Fruit fly (Drosophila melanogaster) whole organism, pupa: ENCODE results near the gene SLC5A11.

ENCODE experiments used
- CG12605 ChIP-seq: fragments of 200-800 bp; sonication (Bioruptor generic); IDR thresholded peaks from 2 replicates; pipeline ENCODE4 v1.3.6; 2022; ENCODE audit warnings: missing biosample characterization, missing genetic modification characterization
- CG13204 ChIP-seq: fragments of 200-800 bp; sonication (Bioruptor generic); optimal IDR thresholded peaks from 2 replicates; lab custom pipeline; 2018; ENCODE audit warnings: missing biosample characterization, mild to moderate bottlenecking, missing genetic modification characterization, moderate library complexity
- CG15710 ChIP-seq: fragments of 200-800 bp; sonication (Bioruptor generic); optimal IDR thresholded peaks from 2 replicates; lab custom pipeline; 2018; ENCODE audit warnings: missing biosample characterization, mild to moderate bottlenecking, missing genetic modification characterization, moderate library complexity
- CG17806 ChIP-seq: fragments of 200-800 bp; sonication (Bioruptor generic); optimal IDR thresholded peaks from 2 replicates; lab custom pipeline; 2018; ENCODE audit warnings: missing biosample characterization, mild to moderate bottlenecking, missing genetic modification characterization, moderate library complexity
- CG32121 ChIP-seq: fragments of 200-800 bp; sonication (Bioruptor generic); IDR thresholded peaks from 2 replicates; pipeline ENCODE4 v1.3.6; 2022; ENCODE audit warnings: missing biosample characterization, missing genetic modification characterization
- CG34367 ChIP-seq: fragments of 200-800 bp; sonication (Bioruptor generic); optimal IDR thresholded peaks from 2 replicates; lab custom pipeline; 2018; ENCODE audit warnings: missing biosample characterization, mild to moderate bottlenecking, missing genetic modification characterization
- D1 ChIP-seq: fragments of 200-800 bp; sonication (Bioruptor generic); optimal IDR thresholded peaks from 2 replicates; lab custom pipeline; 2018; ENCODE audit warnings: missing biosample characterization, mild to moderate bottlenecking, missing genetic modification characterization, moderate library complexity
- EcR ChIP-seq: fragments of 200-800 bp; sonication (Bioruptor generic); optimal IDR thresholded peaks from 3 replicates; lab custom pipeline; 2019; ENCODE audit warnings: missing biosample characterization, missing genetic modification characterization, mild to moderate bottlenecking, moderate library complexity, missing genetic modification reagents
- Ets98B ChIP-seq: fragments of 200-800 bp; sonication (Bioruptor generic); IDR thresholded peaks from 2 replicates; pipeline ENCODE4 v1.3.6; 2022; ENCODE audit warnings: missing biosample characterization, missing genetic modification characterization
- Pif1B ChIP-seq: fragments of 200-800 bp; sonication (Bioruptor generic); optimal IDR thresholded peaks from 3 replicates; lab custom pipeline; 2016; ENCODE audit warnings: missing biosample characterization, missing genetic modification characterization
- Snoo ChIP-seq: fragments of 200-800 bp; sonication (Bioruptor generic); optimal IDR thresholded peaks from 3 replicates; lab custom pipeline; 2017; ENCODE audit warnings: missing biosample characterization, mild to moderate bottlenecking, missing genetic modification characterization, inconsistent platforms
- fd96Ca ChIP-seq: fragments of 200-800 bp; sonication (Bioruptor generic); IDR thresholded peaks from 3 replicates; pipeline ENCODE4 v1.3.6; 2022; ENCODE audit warnings: missing biosample characterization, missing genetic modification characterization
- rn ChIP-seq: fragments of 200-800 bp; sonication (Bioruptor generic); IDR thresholded peaks from 2 replicates; pipeline ENCODE4 v1.3.6; 2022; ENCODE audit warnings: missing biosample characterization, missing genetic modification characterization

dm6 chr2L:8205871-8206270 is 939 bp upstream of the SLC5A11 start, which contains the start of gene CG8419:
- no peak for TF ChIP-seq CG34367 (tag; lab: Kevin White, UChicago)
- no peak for TF ChIP-seq fd96Ca
- no peak for TF ChIP-seq Pif1B (GFP tag; lab: Kevin White, UChicago)
- no peak for TF ChIP-seq D1 (tag; lab: Kevin White, UChicago)
- TF ChIP-seq CG17806: no peak
- no peak for TF ChIP-seq rn (GFP tag; lab: Robert Waterston, UW)
- TF ChIP-seq Snoo (tag; lab: Kevin White, UChicago): no peak
- TF ChIP-seq CG32121 (GFP tag; lab: Robert Waterston, UW): no peak
- no peak for TF ChIP-seq CG15710 (tag; lab: Kevin White, UChicago)
- TF ChIP-seq Ets98B: no peak
- TF ChIP-seq EcR (GFP tag; lab: Kevin White, UChicago): no peak
- TF ChIP-seq CG13204 (GFP tag; lab: Kevin White, UChicago): no peak
- no peak for TF ChIP-seq CG12605 (GFP tag; lab: Robert Waterston, UW)
